Worm (Caenorhabditis elegans): ENCODE results near the gene srh-216.

ce11 chrV:16778540-16779280 lies 48.7 kb downstream of the srh-216 start:
- TF ChIP-seq him-1 (tag; optimal IDR thresholded peaks at IDR 0.05) = no peak
- no peak for TF ChIP-seq W03F9.2 (tag; optimal IDR thresholded peaks at IDR 0.05)

Measured in whole organism, L4/young adult.